Worm (Caenorhabditis elegans): ENCODE measurements around the gene lido-9.

The lido-9 gene

ce11 chrII:2962531-2963164, 37.9 kb upstream of the lido-9 start:
- no peak for TF ChIP-seq nhr-77 (tag; optimal IDR thresholded peaks at IDR 0.05)
- no peak for TF ChIP-seq aly-2 (tag; optimal IDR thresholded peaks at IDR 0.05)
- peak; percentile 21 for TF ChIP-seq lin-15B (tag; optimal IDR thresholded peaks at IDR 0.05)
- no peak for TF ChIP-seq ztf-11 (tag; optimal IDR thresholded peaks at IDR 0.05)
- TF ChIP-seq ceh-16 (tag; optimal IDR thresholded peaks at IDR 0.05) = no peak
- TF ChIP-seq fkh-10 (GFP tag; optimal IDR thresholded peaks at IDR 0.05) = peak; percentile 77
- no peak for TF ChIP-seq sea-2 (GFP tag; optimal IDR thresholded peaks at IDR 0.05)
- no peak for TF ChIP-seq elt-3 (tag; optimal IDR thresholded peaks at IDR 0.05)
- TF ChIP-seq nhr-25 (tag; optimal IDR thresholded peaks at IDR 0.05) = no peak
- no peak for TF ChIP-seq nhr-67 (tag; optimal IDR thresholded peaks at IDR 0.05)
- peak; percentile 91 for TF ChIP-seq mdl-1 (tag; optimal IDR thresholded peaks at IDR 0.05)
- peak; percentile 66 for TF ChIP-seq hmg-11 (tag; optimal IDR thresholded peaks at IDR 0.05)
- TF ChIP-seq lin-39 (tag; optimal IDR thresholded peaks at IDR 0.05) = peak; percentile 62
- TF ChIP-seq nhr-237 (tag; optimal IDR thresholded peaks at IDR 0.05) = no peak
- TF ChIP-seq fkh-2 (tag; optimal IDR thresholded peaks at IDR 0.05) = no peak
- no peak for TF ChIP-seq egl-5 (tag; optimal IDR thresholded peaks at IDR 0.05)
- no peak for TF ChIP-seq ama-1 (optimal IDR thresholded peaks at IDR 0.05)
- peak; percentile 47 for TF ChIP-seq skn-1 (tag; optimal IDR thresholded peaks at IDR 0.05)
- no peak for TF ChIP-seq nhr-28 (tag; optimal IDR thresholded peaks at IDR 0.05)

- TF ChIP-seq nhr-25 (tag; optimal IDR thresholded peaks at IDR 0.05) (no peak), unc-62 (GFP tag; optimal IDR thresholded peaks at IDR 0.05) (no peak), skn-1 (tag; optimal IDR thresholded peaks at IDR 0.05) (no peak), ceh-9 (tag; optimal IDR thresholded peaks at IDR 0.05) (no peak), pqm-1 (tag; optimal IDR thresholded peaks at IDR 0.05) (no peak), aly-2 (tag; optimal IDR thresholded peaks at IDR 0.05) (no peak), daf-12 (tag; optimal IDR thresholded peaks at IDR 0.05) (no peak), nhr-67 (tag; optimal IDR thresholded peaks at IDR 0.05) (no peak), nhr-12 (tag; optimal IDR thresholded peaks at IDR 0.05) (no peak), nhr-237 (tag; optimal IDR thresholded peaks at IDR 0.05) (no peak), hmg-11 (tag; optimal IDR thresholded peaks at IDR 0.05) (no peak), egl-27 (tag; optimal IDR thresholded peaks at IDR 0.05) (no peak), nhr-76 (tag; optimal IDR thresholded peaks at IDR 0.05) (no peak), R02D3.7 (tag; optimal IDR thresholded peaks at IDR 0.05) (no peak), sea-2 (GFP tag; optimal IDR thresholded peaks at IDR 0.05) (no peak), ceh-16 (tag; optimal IDR thresholded peaks at IDR 0.05) (no peak), ZK546.5 (tag; optimal IDR thresholded peaks at IDR 0.05) (no peak), ztf-11 (tag; optimal IDR thresholded peaks at IDR 0.05) (no peak)
Observed at ce11 chrII:2963619-2964018, 36.9 kb upstream of the lido-9 start.

ce11 chrII:2965215-2965998, 35.2 kb upstream of the lido-9 start:
- TF ChIP-seq nhr-25 (tag; optimal IDR thresholded peaks at IDR 0.05) (no peak), nhr-28 (tag; optimal IDR thresholded peaks at IDR 0.05) (no peak), aly-2 (tag; optimal IDR thresholded peaks at IDR 0.05) (no peak), daf-12 (tag; optimal IDR thresholded peaks at IDR 0.05) (no peak), nhr-12 (tag; optimal IDR thresholded peaks at IDR 0.05) (no peak), nhr-43 (tag; optimal IDR thresholded peaks at IDR 0.05; ENCODE audit: poor library complexity, severe bottlenecking) (no peak), nhr-67 (tag; optimal IDR thresholded peaks at IDR 0.05) (no peak), lin-15B (tag; optimal IDR thresholded peaks at IDR 0.05) (no peak), ama-1 (optimal IDR thresholded peaks at IDR 0.05) (no peak), elt-1 (tag; optimal IDR thresholded peaks at IDR 0.05) (no peak), pqm-1 (tag; optimal IDR thresholded peaks at IDR 0.05) (no peak), hmg-11 (tag; optimal IDR thresholded peaks at IDR 0.05) (no peak), fkh-10 (GFP tag; optimal IDR thresholded peaks at IDR 0.05) (no peak), mdl-1 (tag; optimal IDR thresholded peaks at IDR 0.05) (no peak), lin-39 (tag; optimal IDR thresholded peaks at IDR 0.05) (no peak), ztf-11 (tag; optimal IDR thresholded peaks at IDR 0.05) (no peak), egl-27 (tag; optimal IDR thresholded peaks at IDR 0.05) (no peak)

ce11 chrII:2966350-2966749, 34.2 kb upstream of the lido-9 start:
- TF ChIP-seq snpc-4 (tag; optimal IDR thresholded peaks at IDR 0.05) (no peak), nhr-25 (tag; optimal IDR thresholded peaks at IDR 0.05) (no peak), fos-1 (tag; optimal IDR thresholded peaks at IDR 0.05) (no peak), elt-1 (tag; optimal IDR thresholded peaks at IDR 0.05) (no peak), daf-12 (tag; optimal IDR thresholded peaks at IDR 0.05) (no peak), nhr-28 (tag; optimal IDR thresholded peaks at IDR 0.05) (no peak), ceh-82 (tag; optimal IDR thresholded peaks at IDR 0.05) (no peak), ztf-11 (tag; optimal IDR thresholded peaks at IDR 0.05) (no peak), elt-2 (tag; optimal IDR thresholded peaks at IDR 0.05) (no peak), ZK546.5 (tag; optimal IDR thresholded peaks at IDR 0.05) (no peak), nhr-12 (tag; optimal IDR thresholded peaks at IDR 0.05) (no peak), mdl-1 (tag; optimal IDR thresholded peaks at IDR 0.05) (no peak), fkh-2 (tag; optimal IDR thresholded peaks at IDR 0.05) (no peak), ceh-16 (tag; optimal IDR thresholded peaks at IDR 0.05) (no peak)

All from whole organism, L3 larva.